Worm (Caenorhabditis elegans) whole organism, mixed stage, embryonic: ENCODE data around the gene idpb-4.
A peak's percentile ranks its signal among the peaks of the same experiment; 100 is the strongest.

Source experiments
- M03D4.4 ChIP-seq: sonication (generic microtip); optimal IDR thresholded peaks from 2 replicates; lab custom pipeline; 2017; ENCODE audit warnings: mild to moderate bottlenecking, missing genetic modification characterization, missing compliant biosample characterization
- bed-3 ChIP-seq: fragments of 200-800 bp; sonication (Bioruptor generic); optimal IDR thresholded peaks from 3 replicates; lab custom pipeline; 2018; ENCODE audit warnings: mild to moderate bottlenecking, missing genetic modification characterization, moderate library complexity, missing compliant biosample characterization
- blmp-1 ChIP-seq: fragments of 150-350 bp; optimal IDR thresholded peaks from 2 replicates; lab custom pipeline; 2014; ENCODE audit warnings: missing biosample characterization, missing genetic modification characterization
- ceh-39 ChIP-seq: fragments of 150-350 bp; optimal IDR thresholded peaks from 2 replicates; lab custom pipeline; 2014; ENCODE audit warnings: missing biosample characterization, missing genetic modification characterization
- ceh-83 ChIP-seq: fragments of 200-800 bp; sonication (Bioruptor generic); optimal IDR thresholded peaks from 2 replicates; lab custom pipeline; 2018; ENCODE audit warnings: mild to moderate bottlenecking, missing genetic modification characterization, missing compliant biosample characterization
- ces-1 ChIP-seq: fragments of 150-350 bp; optimal IDR thresholded peaks from 2 replicates; lab custom pipeline; 2014; ENCODE audit warnings: missing biosample characterization, missing genetic modification reagents, missing genetic modification characterization
- cnd-1 ChIP-seq: fragments of 200-800 bp; sonication (Bioruptor generic); optimal IDR thresholded peaks from 2 replicates; lab custom pipeline; 2018; ENCODE audit warnings: mild to moderate bottlenecking, missing genetic modification characterization, missing compliant biosample characterization
- drap-1 ChIP-seq: fragments of 200-800 bp; sonication (Bioruptor generic); optimal IDR thresholded peaks from 3 replicates; lab custom pipeline; 2018; ENCODE audit warnings: mild to moderate bottlenecking, missing genetic modification characterization, missing compliant biosample characterization
- elt-1 ChIP-seq: sonication (generic microtip); optimal IDR thresholded peaks from 2 replicates; lab custom pipeline; 2017; ENCODE audit warnings: missing genetic modification characterization, mild to moderate bottlenecking, missing compliant biosample characterization, antibody characterized with exemption, moderate library complexity, borderline replicate concordance; ENCODE audit not compliant: insufficient read depth
- ham-2 ChIP-seq: fragments of 200-800 bp; sonication (Bioruptor generic); optimal IDR thresholded peaks from 2 replicates; lab custom pipeline; 2018; ENCODE audit warnings: mild to moderate bottlenecking, missing genetic modification characterization, missing compliant biosample characterization
- hlh-1 ChIP-seq: fragments of 150-350 bp; optimal IDR thresholded peaks from 2 replicates; lab custom pipeline; 2014; ENCODE audit warnings: missing biosample characterization, missing genetic modification reagents, missing genetic modification characterization
- lin-13 ChIP-seq: fragments of 150-350 bp; optimal IDR thresholded peaks from 2 replicates; lab custom pipeline; 2014; ENCODE audit warnings: missing biosample characterization, missing genetic modification characterization
- lin-32 ChIP-seq: fragments of 200-800 bp; sonication (Bioruptor generic); optimal IDR thresholded peaks from 2 replicates; lab custom pipeline; 2018; ENCODE audit warnings: mild to moderate bottlenecking, missing genetic modification characterization, missing compliant biosample characterization
- lsy-2 ChIP-seq: fragments of 150-350 bp; optimal IDR thresholded peaks from 2 replicates; lab custom pipeline; 2014; ENCODE audit warnings: missing biosample characterization, missing genetic modification characterization
- mep-1 ChIP-seq: fragments of 150-350 bp; optimal IDR thresholded peaks from 2 replicates; lab custom pipeline; 2017; ENCODE audit warnings: missing biosample characterization, missing genetic modification reagents, missing genetic modification characterization, inconsistent platforms
- mls-2 ChIP-seq: sonication (generic microtip); optimal IDR thresholded peaks from 2 replicates; lab custom pipeline; 2016; ENCODE audit warnings: mild to moderate bottlenecking, missing genetic modification characterization, moderate library complexity, missing compliant biosample characterization
- nhr-12 ChIP-seq: fragments of 150-350 bp; optimal IDR thresholded peaks from 2 replicates; lab custom pipeline; 2014; ENCODE audit warnings: missing biosample characterization, missing genetic modification characterization
- nhr-237 ChIP-seq: fragments of 150-350 bp; optimal IDR thresholded peaks from 2 replicates; lab custom pipeline; 2014; ENCODE audit warnings: missing biosample characterization, missing genetic modification characterization
- nhr-28 ChIP-seq: fragments of 150-350 bp; optimal IDR thresholded peaks from 2 replicates; lab custom pipeline; 2014; ENCODE audit warnings: missing biosample characterization, missing genetic modification characterization
- nhr-76 ChIP-seq: sonication (generic microtip); optimal IDR thresholded peaks from 2 replicates; lab custom pipeline; 2017; ENCODE audit warnings: missing biosample characterization, missing genetic modification characterization
- sem-2 ChIP-seq: fragments of 200-800 bp; sonication (Bioruptor generic); optimal IDR thresholded peaks from 2 replicates; lab custom pipeline; 2018; ENCODE audit warnings: mild to moderate bottlenecking, missing genetic modification characterization, missing compliant biosample characterization
- snpc-4 ChIP-seq: fragments of 150-350 bp; optimal IDR thresholded peaks from 2 replicates; lab custom pipeline; 2014; ENCODE audit warnings: missing biosample characterization, missing genetic modification characterization
- sptf-1 ChIP-seq: sonication (generic microtip); optimal IDR thresholded peaks from 2 replicates; lab custom pipeline; 2017; ENCODE audit warnings: mild to moderate bottlenecking, missing genetic modification characterization, moderate library complexity, missing compliant biosample characterization
- tbx-8 ChIP-seq: fragments of 200-800 bp; sonication (Bioruptor generic); optimal IDR thresholded peaks from 2 replicates; lab custom pipeline; 2018; ENCODE audit warnings: mild to moderate bottlenecking, missing genetic modification characterization, moderate library complexity, missing compliant biosample characterization
- unc-120 ChIP-seq: sonication (generic microtip); optimal IDR thresholded peaks from 2 replicates; lab custom pipeline; 2017; ENCODE audit warnings: missing genetic modification characterization, missing compliant biosample characterization; ENCODE audit not compliant: poor library complexity, severe bottlenecking
- unc-39 ChIP-seq: fragments of 150-350 bp; optimal IDR thresholded peaks from 2 replicates; lab custom pipeline; 2014; ENCODE audit warnings: missing biosample characterization, missing genetic modification characterization
- zip-8 ChIP-seq: fragments of 150-350 bp; optimal IDR thresholded peaks from 2 replicates; lab custom pipeline; 2014; ENCODE audit warnings: missing biosample characterization, missing genetic modification characterization
- ztf-11 ChIP-seq: fragments of 150-350 bp; optimal IDR thresholded peaks from 2 replicates; lab custom pipeline; 2014; ENCODE audit warnings: missing biosample characterization, missing genetic modification characterization

idpb-4 gene

DNA sequence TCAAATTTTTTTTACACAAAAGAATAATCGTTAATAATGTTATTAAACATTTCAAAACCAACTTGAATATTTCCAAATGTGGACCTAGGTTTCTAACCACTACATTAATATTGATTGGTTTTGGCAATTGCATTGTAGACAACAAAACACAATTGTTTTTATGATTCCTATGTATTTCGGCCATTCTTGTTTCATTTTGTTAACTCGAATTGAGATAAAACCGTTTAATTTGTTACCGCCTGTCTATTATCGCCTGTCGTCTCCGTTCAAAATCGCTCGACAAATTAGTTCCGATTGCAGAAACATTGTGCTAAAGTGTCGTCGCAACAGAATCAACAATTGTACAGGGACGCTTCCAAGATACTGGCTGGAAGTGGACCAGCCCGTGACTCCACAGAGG, 33.3 kb upstream of the idpb-4 start, which contains the start of gene let-19:
Gene let-19 (plus strand): TSS at position 301 of the 400 bp plus-strand sequence.
- no peak for TF ChIP-seq ceh-83 (GFP tag; lab: Kevin White, UChicago)
- no peak for TF ChIP-seq lin-13
- no peak for TF ChIP-seq sem-2 (GFP tag; lab: Kevin White, UChicago)
- TF ChIP-seq lin-32, result no peak
- no peak for TF ChIP-seq hlh-1 (tag; lab: Kevin White, UChicago)
- TF ChIP-seq ham-2 (GFP tag; lab: Kevin White, UChicago), result no peak
- TF ChIP-seq unc-39, result no peak
- TF ChIP-seq mep-1 (tag; lab: Kevin White, UChicago), result no peak
- TF ChIP-seq ztf-11 (tag; lab: Kevin White, UChicago), result no peak
- no peak for TF ChIP-seq mls-2 (tag; lab: Kevin White, UChicago)
- no peak for TF ChIP-seq ceh-39
- no peak for TF ChIP-seq unc-120 (tag; lab: Kevin White, UChicago)
- TF ChIP-seq nhr-28 (tag; lab: Kevin White, UChicago), result no peak
- no peak for TF ChIP-seq elt-1 (tag; lab: Kevin White, UChicago)

DNA sequence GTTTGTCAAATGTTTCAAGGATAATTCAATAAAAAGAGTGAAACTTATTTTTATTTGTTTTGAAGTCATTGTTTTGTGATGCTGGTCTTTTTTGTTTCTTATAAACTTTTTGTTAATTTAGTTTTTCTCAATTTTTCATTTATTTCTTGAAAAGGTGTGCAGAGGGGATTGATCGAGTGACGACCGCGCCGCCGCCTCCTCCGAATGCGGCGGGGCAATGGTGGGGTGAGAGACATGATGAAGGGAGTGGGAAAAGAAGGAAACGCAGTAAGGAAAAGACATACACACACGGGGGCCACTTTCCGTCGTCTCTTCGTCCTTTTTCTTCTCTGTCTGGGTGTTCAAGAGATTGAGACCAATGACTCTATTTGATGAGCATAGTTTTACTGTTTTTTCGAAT, 32.0 kb upstream of the idpb-4 start:
- TF ChIP-seq hlh-1 (tag; lab: Kevin White, UChicago) (peak; percentile 15), ceh-39 (no peak), lsy-2 (peak; percentile 1), ham-2 (GFP tag; lab: Kevin White, UChicago) (no peak), unc-120 (tag; lab: Kevin White, UChicago) (peak; percentile 84), ces-1 (GFP tag; lab: Kevin White, UChicago) (peak; percentile 2), ceh-83 (GFP tag; lab: Kevin White, UChicago) (no peak), snpc-4 (tag; lab: Kevin White, UChicago) (no peak), M03D4.4 (no peak), drap-1 (GFP tag; lab: Kevin White, UChicago) (no peak)

DNA sequence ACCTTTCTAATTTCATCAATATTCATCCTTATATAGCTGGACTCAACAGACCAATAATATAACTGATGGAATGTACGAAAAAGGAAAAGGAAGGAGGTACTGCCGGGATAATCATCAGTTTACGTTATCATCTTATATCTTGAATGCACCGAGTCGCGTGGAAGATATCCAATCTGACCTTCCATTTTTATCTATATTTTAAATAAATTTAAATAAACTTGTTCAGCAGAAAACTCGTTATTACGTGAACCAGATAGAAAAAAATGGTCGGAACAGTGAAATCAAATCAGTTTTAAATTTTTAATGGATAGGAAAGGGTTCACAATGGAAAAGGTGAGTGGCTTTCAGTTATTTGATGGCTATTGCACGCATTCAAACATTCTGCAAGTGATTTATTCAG, 29.5 kb upstream of the idpb-4 start, which contains the start of gene pah-1:
Gene pah-1 (minus strand): TSS at position 101 of the 400 bp plus-strand sequence.
- TF ChIP-seq hlh-1 (tag; lab: Kevin White, UChicago) (no peak), lin-32 (no peak), blmp-1 (tag; lab: Kevin White, UChicago) (no peak)

DNA sequence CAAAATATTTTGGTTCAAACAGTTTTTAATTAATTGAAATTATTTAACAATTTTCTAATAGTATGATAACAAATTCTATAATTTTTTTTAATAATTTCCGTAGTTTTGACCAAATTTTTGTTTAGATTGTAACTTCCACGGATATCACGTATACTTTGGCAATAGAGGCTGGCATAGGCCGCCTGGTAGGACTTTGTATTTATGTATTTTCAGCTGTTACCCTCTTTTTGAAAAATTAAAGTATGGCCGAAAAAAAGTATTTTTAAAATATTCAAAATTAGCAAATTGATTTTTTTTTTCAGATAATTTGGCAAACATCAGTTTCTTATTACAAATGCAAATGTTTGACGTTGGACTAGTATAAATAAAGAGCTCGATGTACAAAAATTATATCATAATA, 29.1 kb upstream of the idpb-4 start, which contains the start of the genes nsph-1.1 and K08F8.15:
Gene nsph-1.1 (plus strand): TSS at position 301 of the 400 bp plus-strand sequence.
Gene K08F8.15 (plus strand): TSS at position 335 of the 400 bp plus-strand sequence.
- no peak for TF ChIP-seq M03D4.4
- TF ChIP-seq bed-3 (GFP tag; lab: Kevin White, UChicago), result no peak
- no peak for TF ChIP-seq lin-13
- no peak for TF ChIP-seq ceh-83 (GFP tag; lab: Kevin White, UChicago)
- TF ChIP-seq mep-1 (tag; lab: Kevin White, UChicago), result no peak
- TF ChIP-seq ces-1 (GFP tag; lab: Kevin White, UChicago), result no peak
- TF ChIP-seq nhr-28 (tag; lab: Kevin White, UChicago), result no peak
- TF ChIP-seq nhr-76, result no peak

DNA sequence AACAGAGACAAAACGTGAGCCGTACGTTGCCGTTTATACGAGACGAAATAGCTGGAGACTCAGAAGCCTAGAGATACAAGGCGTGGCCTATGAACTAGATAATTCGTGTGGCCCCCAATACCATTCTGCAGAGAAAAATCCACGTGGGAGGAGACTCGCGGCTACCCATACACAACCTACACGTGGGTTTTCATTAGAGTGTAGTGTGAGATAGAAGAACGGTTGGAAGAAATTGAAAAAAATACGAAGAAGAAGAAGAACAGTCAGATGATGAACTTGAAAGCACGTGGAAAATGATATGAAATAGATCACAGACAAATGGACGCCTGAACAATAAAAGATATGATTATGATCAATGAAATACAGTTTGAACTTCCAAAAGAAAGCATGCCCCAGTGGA, 27.8 kb upstream of the idpb-4 start:
- TF ChIP-seq zip-8, result no peak
- no peak for TF ChIP-seq mep-1 (tag; lab: Kevin White, UChicago)
- TF ChIP-seq ceh-39, result no peak
- TF ChIP-seq tbx-8 (GFP tag; lab: Kevin White, UChicago), result no peak
- no peak for TF ChIP-seq sptf-1 (tag; lab: Kevin White, UChicago)
- no peak for TF ChIP-seq lin-13
- no peak for TF ChIP-seq nhr-28 (tag; lab: Kevin White, UChicago)
- no peak for TF ChIP-seq nhr-12 (tag; lab: Kevin White, UChicago)
- TF ChIP-seq cnd-1 (tag; lab: Kevin White, UChicago), result no peak
- TF ChIP-seq hlh-1 (tag; lab: Kevin White, UChicago), result no peak
- no peak for TF ChIP-seq elt-1 (tag; lab: Kevin White, UChicago)
- no peak for TF ChIP-seq mls-2 (tag; lab: Kevin White, UChicago)
- TF ChIP-seq bed-3 (GFP tag; lab: Kevin White, UChicago), result no peak
- TF ChIP-seq nhr-237 (tag; lab: Kevin White, UChicago), result no peak

DNA sequence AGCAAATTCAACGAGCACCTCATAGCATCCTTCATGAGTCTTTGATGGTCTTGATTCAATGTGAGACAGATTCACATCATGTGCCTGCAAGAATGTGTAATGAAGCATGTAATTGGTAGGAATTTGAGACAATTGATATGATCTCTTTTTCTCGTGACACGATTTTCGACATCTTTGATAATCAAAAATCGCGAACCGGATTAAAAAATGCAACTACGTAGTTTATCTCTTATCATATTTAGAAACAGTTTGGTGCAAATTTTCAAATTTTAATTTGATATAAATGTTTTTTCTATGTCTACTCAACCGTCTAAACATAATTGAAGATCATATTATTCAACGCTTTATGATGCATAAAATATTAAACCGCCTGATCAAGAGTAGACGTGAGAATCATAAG, 27.0 kb upstream of the idpb-4 start:
- TF ChIP-seq drap-1 (GFP tag; lab: Kevin White, UChicago), result no peak
- no peak for TF ChIP-seq nhr-76
- TF ChIP-seq M03D4.4, result no peak
- no peak for TF ChIP-seq zip-8
- TF ChIP-seq unc-120 (tag; lab: Kevin White, UChicago), result no peak
- TF ChIP-seq ces-1 (GFP tag; lab: Kevin White, UChicago), result no peak
- no peak for TF ChIP-seq nhr-12 (tag; lab: Kevin White, UChicago)
